Worm (Caenorhabditis elegans): Measurements from ENCODE around the gene msp-45.

The msp-45 gene

DNA sequence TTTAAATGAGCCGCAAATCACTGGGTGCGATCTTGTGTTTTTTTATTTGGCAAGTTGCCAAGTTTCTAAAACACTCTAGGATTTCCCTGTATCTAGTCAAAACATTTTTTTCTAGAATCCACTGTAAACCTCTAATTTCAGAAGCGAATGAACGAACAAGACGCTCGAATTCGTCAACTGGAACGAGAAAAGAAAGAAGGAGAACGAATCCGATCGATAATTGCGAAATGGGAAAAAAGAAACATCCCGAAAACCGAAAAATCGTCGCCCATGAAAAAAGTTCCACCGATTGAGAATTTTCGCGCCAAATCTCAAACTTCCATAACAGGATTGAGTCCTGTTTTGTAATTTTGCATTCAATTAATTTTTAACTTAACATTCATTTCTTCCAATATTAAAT lies 20.1 kb upstream of the msp-45 start:
- TF ChIP-seq blmp-1 (tag; optimal IDR thresholded peaks at IDR 0.05; ENCODE audit: insufficient read depth) (no peak), peb-1 (tag; optimal IDR thresholded peaks at IDR 0.05) (no peak), skn-1 (tag; optimal IDR thresholded peaks at IDR 0.05) (no peak), nhr-6 (tag; optimal IDR thresholded peaks at IDR 0.05) (no peak), nhr-129 (tag; optimal IDR thresholded peaks at IDR 0.05) (no peak), unc-62 (GFP tag; optimal IDR thresholded peaks at IDR 0.05) (no peak), mab-5 (tag; optimal IDR thresholded peaks at IDR 0.05) (no peak), gmeb-1 (tag; optimal IDR thresholded peaks at IDR 0.05) (no peak), nhr-25 (tag; optimal IDR thresholded peaks at IDR 0.05) (no peak), F13H6.1 (tag; optimal IDR thresholded peaks at IDR 0.05) (no peak), egl-27 (tag; optimal IDR thresholded peaks at IDR 0.05) (no peak), mdl-1 (tag; optimal IDR thresholded peaks at IDR 0.05) (no peak), ceh-16 (tag; optimal IDR thresholded peaks at IDR 0.05) (no peak), lsy-2 (tag; optimal IDR thresholded peaks at IDR 0.05) (no peak), unc-55 (GFP tag; optimal IDR thresholded peaks at IDR 0.05) (no peak), lin-11 (tag; optimal IDR thresholded peaks at IDR 0.05) (no peak), nhr-10 (tag; optimal IDR thresholded peaks at IDR 0.05) (no peak), sem-4 (tag; optimal IDR thresholded peaks at IDR 0.05) (no peak), ztf-4 (tag; optimal IDR thresholded peaks at IDR 0.05) (no peak)

DNA sequence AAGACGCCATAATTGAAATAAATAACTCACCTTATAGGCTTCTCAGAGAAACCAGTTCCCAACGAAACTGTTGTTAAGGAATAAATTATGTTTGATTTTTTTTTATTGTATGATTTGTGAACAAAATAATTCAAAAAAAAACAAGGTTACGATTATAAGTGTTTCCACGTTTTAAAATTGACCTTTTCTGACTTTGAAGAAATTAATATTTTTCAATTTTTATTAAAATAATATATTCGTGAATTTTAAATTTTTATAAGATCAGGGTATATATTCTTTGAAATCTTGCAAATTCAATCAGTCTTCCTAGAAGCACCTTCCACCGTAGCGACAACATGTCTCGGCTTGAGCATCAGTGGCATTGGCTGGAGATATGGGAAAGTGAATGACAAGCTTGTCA lies 17.5 kb upstream of the msp-45 start, which contains the start of gene C27D6.3:
C27D6.3 (minus strand) TSS at position 101 of the 400 bp plus-strand sequence.
- TF ChIP-seq alr-1 (tag; optimal IDR thresholded peaks at IDR 0.05) (no peak), F13H6.1 (tag; optimal IDR thresholded peaks at IDR 0.05) (no peak), nhr-12 (tag; optimal IDR thresholded peaks at IDR 0.05) (no peak), ama-1 (optimal IDR thresholded peaks at IDR 0.05) (no peak)

- TF ChIP-seq R02D3.7 (tag; optimal IDR thresholded peaks at IDR 0.05) (no peak), dmd-4 (tag; optimal IDR thresholded peaks at IDR 0.05) (no peak), ztf-4 (tag; optimal IDR thresholded peaks at IDR 0.05) (no peak), nhr-23 (tag; optimal IDR thresholded peaks at IDR 0.05) (no peak), unc-62 (GFP tag; optimal IDR thresholded peaks at IDR 0.05) (no peak), crh-2 (tag; optimal IDR thresholded peaks at IDR 0.05) (no peak), aly-2 (tag; optimal IDR thresholded peaks at IDR 0.05) (no peak), ZK546.5 (tag; optimal IDR thresholded peaks at IDR 0.05) (no peak)
These were observed 15.6 kb upstream of the msp-45 start, which contains the start of gene C27D6.1 for ce11 chrII:5172451-5172850. TSS of gene C27D6.1 (plus strand) at chrII:5172751.

- TF ChIP-seq nhr-12 (tag; optimal IDR thresholded peaks at IDR 0.05): no peak
- TF ChIP-seq ztf-11 (tag; optimal IDR thresholded peaks at IDR 0.05): no peak
- TF ChIP-seq gmeb-1 (tag; optimal IDR thresholded peaks at IDR 0.05): no peak
- TF ChIP-seq lsy-2 (tag; optimal IDR thresholded peaks at IDR 0.05): no peak
- no peak for TF ChIP-seq ama-1 (optimal IDR thresholded peaks at IDR 0.05)
- no peak for TF ChIP-seq unc-55 (GFP tag; optimal IDR thresholded peaks at IDR 0.05)
- no peak for TF ChIP-seq dmd-4 (tag; optimal IDR thresholded peaks at IDR 0.05)
These were observed 14.7 kb upstream of the msp-45 start, which contains the start of gene C27D6.15 for ce11 chrII:5171610-5172009. TSS of gene C27D6.15 (plus strand) at chrII:5171910.

- TF ChIP-seq nhr-23 (tag; optimal IDR thresholded peaks at IDR 0.05): no peak
- TF ChIP-seq skn-1 (tag; optimal IDR thresholded peaks at IDR 0.05): no peak
- TF ChIP-seq unc-55 (GFP tag; optimal IDR thresholded peaks at IDR 0.05): no peak
- TF ChIP-seq mbf-1 (tag; optimal IDR thresholded peaks at IDR 0.05): no peak
- TF ChIP-seq sma-3 (GFP tag; optimal IDR thresholded peaks at IDR 0.05): no peak
- TF ChIP-seq ceh-82 (tag; optimal IDR thresholded peaks at IDR 0.05): no peak
- TF ChIP-seq lsy-2 (tag; optimal IDR thresholded peaks at IDR 0.05): no peak
- TF ChIP-seq nhr-11 (tag; optimal IDR thresholded peaks at IDR 0.05): no peak
- no peak for TF ChIP-seq egl-27 (tag; optimal IDR thresholded peaks at IDR 0.05)
- no peak for TF ChIP-seq sem-4 (tag; optimal IDR thresholded peaks at IDR 0.05)
- no peak for TF ChIP-seq nhr-21 (tag; optimal IDR thresholded peaks at IDR 0.05)
- no peak for TF ChIP-seq nhr-12 (tag; optimal IDR thresholded peaks at IDR 0.05)
- no peak for TF ChIP-seq ceh-16 (tag; optimal IDR thresholded peaks at IDR 0.05)
- no peak for TF ChIP-seq ztf-4 (tag; optimal IDR thresholded peaks at IDR 0.05)
- no peak for TF ChIP-seq mab-5 (tag; optimal IDR thresholded peaks at IDR 0.05)
- TF ChIP-seq nhr-25 (tag; optimal IDR thresholded peaks at IDR 0.05): no peak
- no peak for TF ChIP-seq ZK546.5 (tag; optimal IDR thresholded peaks at IDR 0.05)
- TF ChIP-seq gmeb-1 (tag; optimal IDR thresholded peaks at IDR 0.05): no peak
- no peak for TF ChIP-seq nhr-237 (tag; optimal IDR thresholded peaks at IDR 0.05)
- no peak for TF ChIP-seq dmd-4 (tag; optimal IDR thresholded peaks at IDR 0.05)
These were observed 14.0 kb upstream of the msp-45 start, which contains the start of gene srb-1 for ce11 chrII:5170932-5171331. TSS of gene srb-1 (minus strand) at chrII:5171032.
